Worm (Caenorhabditis elegans): ENCODE measurements around the gene cts-1.

ce11 chrIII:10211889-10212494 lies 4.4 kb downstream of the cts-1 start, which contains the start of the genes blos-1 and best-18:
- no peak for TF ChIP-seq mep-1 (tag; optimal IDR thresholded peaks at IDR 0.05)
- no peak for TF ChIP-seq nhr-71 (tag; optimal IDR thresholded peaks at IDR 0.05)
- no peak for TF ChIP-seq lin-15B (tag; optimal IDR thresholded peaks at IDR 0.05)
- TF ChIP-seq nhr-76 (tag; optimal IDR thresholded peaks at IDR 0.05) = no peak

Data from whole organism, L1 larva.